Worm (Caenorhabditis elegans): ENCODE measurements around the gene rap-2.

The rap-2 gene

ce11 chrV:15056346-15056839 lies 7.5 kb downstream of the rap-2 start:
- TF ChIP-seq grh-1 (GFP tag; IDR thresholded peaks at IDR 0.05) (no peak), ceh-8 (GFP tag; optimal IDR thresholded peaks at IDR 0.05) (no peak), efl-1 (optimal IDR thresholded peaks at IDR 0.05) (no peak), efl-1 (GFP tag; optimal IDR thresholded peaks at IDR 0.05 in 1 of 2) (no peak), lin-13 (GFP tag; optimal IDR thresholded peaks at IDR 0.05) (no peak), mdl-1 (tag; optimal IDR thresholded peaks at IDR 0.05) (no peak), pax-3 (tag; optimal IDR thresholded peaks at IDR 0.05) (no peak), C04F5.9 (tag; optimal IDR thresholded peaks at IDR 0.05) (no peak)

- TF ChIP-seq sox-4 (tag; optimal IDR thresholded peaks at IDR 0.05) (no peak), dpl-1 (GFP tag; optimal IDR thresholded peaks at IDR 0.05) (no peak), efl-1 (optimal IDR thresholded peaks at IDR 0.05) (no peak), efl-1 (GFP tag; optimal IDR thresholded peaks at IDR 0.05 in 1 of 2) (peak in 1 of 2 experiments; percentile 49), mef-2 (tag; optimal IDR thresholded peaks at IDR 0.05) (no peak)
Observed at ce11 chrV:15055873-15056272, 8.0 kb downstream of the rap-2 start, which contains the start of gene C25D7.16. Gene C25D7.16 (plus strand): TSS chrV:15056173.

ce11 chrV:15054733-15055132 lies 9.2 kb downstream of the rap-2 start:
- TF ChIP-seq nhr-71 (tag; optimal IDR thresholded peaks at IDR 0.05) (no peak), jun-1 (tag; optimal IDR thresholded peaks at IDR 0.05) (no peak), lin-15B (tag; optimal IDR thresholded peaks at IDR 0.05) (no peak), tlp-1 (tag; optimal IDR thresholded peaks at IDR 0.05) (no peak), nhr-20 (tag; optimal IDR thresholded peaks at IDR 0.05) (no peak)

ce11 chrV:15052368-15052767 lies 11.5 kb downstream of the rap-2 start, which contains the start of the genes fbxa-82 and C25D7.5:
Gene fbxa-82 (minus strand): TSS chrV:15052530.
Gene C25D7.5 (plus strand): TSS chrV:15052650.
- no peak for TF ChIP-seq nhr-71 (tag; optimal IDR thresholded peaks at IDR 0.05)
- TF ChIP-seq ces-1 (GFP tag; optimal IDR thresholded peaks at IDR 0.05): no peak
- no peak for TF ChIP-seq nhr-85 (tag)
- TF ChIP-seq unc-30 (tag; optimal IDR thresholded peaks at IDR 0.05): no peak
- TF ChIP-seq unc-62 (GFP tag; optimal IDR thresholded peaks at IDR 0.05): no peak
- no peak for TF ChIP-seq pqm-1 (tag; optimal IDR thresholded peaks at IDR 0.05)
- no peak for TF ChIP-seq unc-130 (tag; optimal IDR thresholded peaks at IDR 0.05)
- TF ChIP-seq jun-1 (tag; optimal IDR thresholded peaks at IDR 0.05): no peak
- no peak for TF ChIP-seq ceh-90 (tag; optimal IDR thresholded peaks at IDR 0.05)
- TF ChIP-seq ets-5 (GFP tag; IDR thresholded peaks at IDR 0.05): no peak
- TF ChIP-seq aha-1 (tag; optimal IDR thresholded peaks at IDR 0.05): no peak
- TF ChIP-seq mep-1 (tag; optimal IDR thresholded peaks at IDR 0.05): no peak
- TF ChIP-seq unc-86 (tag; optimal IDR thresholded peaks at IDR 0.05): no peak
- no peak for TF ChIP-seq dsc-1 (tag; optimal IDR thresholded peaks at IDR 0.05)
- no peak for TF ChIP-seq blmp-1 (tag; optimal IDR thresholded peaks at IDR 0.05)
- no peak for TF ChIP-seq snu-23 (GFP tag; optimal IDR thresholded peaks at IDR 0.05)
- no peak for TF ChIP-seq nhr-76 (tag; optimal IDR thresholded peaks at IDR 0.05)
- TF ChIP-seq mab-9 (GFP tag; IDR thresholded peaks at IDR 0.05): no peak
- no peak for TF ChIP-seq fkh-4 (tag; optimal IDR thresholded peaks at IDR 0.05; ENCODE audit: borderline replicate concordance)
- TF ChIP-seq zag-1 (tag; optimal IDR thresholded peaks at IDR 0.05): no peak

- TF ChIP-seq fos-1 (tag; optimal IDR thresholded peaks at IDR 0.05) (no peak), unc-86 (tag; optimal IDR thresholded peaks at IDR 0.05) (no peak), ceh-63 (GFP tag; optimal IDR thresholded peaks at IDR 0.05) (no peak)
Observed at ce11 chrV:15051720-15052119, 12.2 kb downstream of the rap-2 start.
